Fruit fly (Drosophila melanogaster): ENCODE data around the gene CG34140.
A peak's percentile ranks its signal among the peaks of the same experiment; 100 is the strongest.

- TF ChIP-seq CG9705 (GFP tag; optimal IDR thresholded peaks at IDR 0.05) (no peak), psq (GFP tag; optimal IDR thresholded peaks at IDR 0.05) (no peak), Hr78 (GFP tag; optimal IDR thresholded peaks at IDR 0.05) (no peak), ey (GFP tag; optimal IDR thresholded peaks at IDR 0.05) (peak; percentile 50), rgr (GFP tag; optimal IDR thresholded peaks at IDR 0.05) (peak; percentile 33), tai (GFP tag; optimal IDR thresholded peaks at IDR 0.05) (no peak), usp (GFP tag; optimal IDR thresholded peaks at IDR 0.05) (no peak), lola (GFP tag; optimal IDR thresholded peaks at IDR 0.05) (no peak)
Measured at dm6 chr3L:165981-166788, 18.0 kb downstream of the CG34140 start.
